Worm (Caenorhabditis elegans) whole organism, early embryonic: ENCODE results near the gene C44B7.5.

Experiments
- B0310.2 ChIP-seq: sonication (generic microtip); optimal IDR thresholded peaks from 2 replicates; lab custom pipeline; 2016; ENCODE audit warnings: mild to moderate bottlenecking, missing genetic modification characterization, missing compliant biosample characterization
- F13C5.2 ChIP-seq: sonication (generic microtip); optimal IDR thresholded peaks from 2 replicates; lab custom pipeline; 2017; ENCODE audit warnings: mild to moderate bottlenecking, missing genetic modification characterization, inconsistent platforms, missing compliant biosample characterization
- aly-1 ChIP-seq: sonication (generic microtip); optimal IDR thresholded peaks from 2 replicates; lab custom pipeline; 2016; ENCODE audit warnings: missing genetic modification characterization, missing compliant biosample characterization
- ama-1 ChIP-seq: fragments of 150-350 bp; optimal IDR thresholded peaks from 2 replicates; lab custom pipeline; 2014
- ceh-13 ChIP-seq: fragments of 200-800 bp; sonication (Bioruptor generic); optimal IDR thresholded peaks from 2 replicates; lab custom pipeline; 2018; ENCODE audit warnings: mild to moderate bottlenecking, missing genetic modification characterization, missing compliant biosample characterization
- ceh-36 ChIP-seq: sonication (generic microtip); optimal IDR thresholded peaks from 2 replicates; lab custom pipeline; 2016; ENCODE audit warnings: missing genetic modification characterization, inconsistent platforms, missing compliant biosample characterization
- ets-7 ChIP-seq: sonication (generic microtip); optimal IDR thresholded peaks from 2 replicates; lab custom pipeline; 2016; ENCODE audit warnings: missing genotype, missing genetic modification characterization, missing compliant biosample characterization
- flt-1 ChIP-seq: fragments of 200-800 bp; sonication (Bioruptor generic); IDR thresholded peaks from 2 replicates; pipeline ENCODE4 v1.3.6; 2022; ENCODE audit warnings: missing genetic modification characterization, missing compliant biosample characterization
- hmbx-1 ChIP-seq: sonication (generic microtip); optimal IDR thresholded peaks from 2 replicates; lab custom pipeline; 2016; ENCODE audit warnings: mild to moderate bottlenecking, missing genetic modification characterization, missing compliant biosample characterization
- hmg-4 ChIP-seq: fragments of 200-800 bp; sonication (Bioruptor generic); optimal IDR thresholded peaks from 2 replicates; lab custom pipeline; 2018; ENCODE audit warnings: mild to moderate bottlenecking, missing genetic modification characterization, missing compliant biosample characterization
- hnd-1 ChIP-seq: sonication (generic microtip); optimal IDR thresholded peaks from 2 replicates; lab custom pipeline; 2016; ENCODE audit warnings: missing genetic modification characterization, missing compliant biosample characterization
- pes-1 ChIP-seq: fragments of 200-800 bp; sonication (Bioruptor generic); IDR thresholded peaks from 2 replicates; pipeline ENCODE4 v1.3.6; 2022; ENCODE audit warnings: missing genetic modification reagents, missing genetic modification characterization, missing compliant biosample characterization
- scrt-1 ChIP-seq: fragments of 200-800 bp; sonication (Bioruptor generic); IDR thresholded peaks from 2 replicates; pipeline ENCODE4 v1.3.6; 2022; ENCODE audit warnings: missing genetic modification characterization, missing compliant biosample characterization
- sea-1 ChIP-seq: fragments of 200-800 bp; sonication (Bioruptor generic); conservative IDR thresholded peaks from 2 replicates; pipeline ENCODE4 v1.3.6; 2022; ENCODE audit warnings: missing genetic modification characterization, missing compliant biosample characterization
- tbx-11 ChIP-seq: fragments of 200-800 bp; sonication (Bioruptor generic); IDR thresholded peaks from 2 replicates; pipeline ENCODE4 v1.3.6; 2022; ENCODE audit warnings: missing genetic modification characterization, missing compliant biosample characterization
- tra-4 ChIP-seq: sonication (generic microtip); optimal IDR thresholded peaks from 2 replicates; lab custom pipeline; 2017; ENCODE audit warnings: missing genetic modification characterization, missing compliant biosample characterization

Gene C44B7.5

DNA sequence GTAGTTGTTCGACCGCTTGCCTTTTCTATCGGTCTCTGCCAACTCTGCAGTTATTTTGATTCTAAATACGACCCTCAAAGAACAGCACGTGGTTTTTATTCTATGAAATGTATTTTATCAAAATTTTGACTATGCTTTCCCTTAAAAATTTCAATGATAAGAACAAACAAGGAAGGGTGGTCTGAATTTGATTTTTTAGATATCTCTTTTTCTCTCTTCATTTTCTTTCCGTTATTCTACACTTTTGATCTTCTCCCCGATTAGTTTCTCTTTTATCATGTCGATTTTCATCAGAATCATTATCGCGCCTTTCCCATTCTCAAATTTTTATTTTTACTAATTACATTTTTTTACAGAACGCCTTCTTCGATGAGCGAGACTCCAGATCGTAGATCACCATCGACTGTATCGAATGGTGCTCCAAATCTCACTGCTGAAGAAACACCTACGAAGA is 27.4 kb downstream of the C44B7.5 start:
- no peak for TF ChIP-seq ceh-36
- 0 out of 2 replicates have a peak, but pooled peaks have one; percentile 8 for TF ChIP-seq scrt-1 (GFP tag; lab: Robert Waterston, UW)
- no peak for TF ChIP-seq hnd-1 (tag; lab: Kevin White, UChicago)

DNA sequence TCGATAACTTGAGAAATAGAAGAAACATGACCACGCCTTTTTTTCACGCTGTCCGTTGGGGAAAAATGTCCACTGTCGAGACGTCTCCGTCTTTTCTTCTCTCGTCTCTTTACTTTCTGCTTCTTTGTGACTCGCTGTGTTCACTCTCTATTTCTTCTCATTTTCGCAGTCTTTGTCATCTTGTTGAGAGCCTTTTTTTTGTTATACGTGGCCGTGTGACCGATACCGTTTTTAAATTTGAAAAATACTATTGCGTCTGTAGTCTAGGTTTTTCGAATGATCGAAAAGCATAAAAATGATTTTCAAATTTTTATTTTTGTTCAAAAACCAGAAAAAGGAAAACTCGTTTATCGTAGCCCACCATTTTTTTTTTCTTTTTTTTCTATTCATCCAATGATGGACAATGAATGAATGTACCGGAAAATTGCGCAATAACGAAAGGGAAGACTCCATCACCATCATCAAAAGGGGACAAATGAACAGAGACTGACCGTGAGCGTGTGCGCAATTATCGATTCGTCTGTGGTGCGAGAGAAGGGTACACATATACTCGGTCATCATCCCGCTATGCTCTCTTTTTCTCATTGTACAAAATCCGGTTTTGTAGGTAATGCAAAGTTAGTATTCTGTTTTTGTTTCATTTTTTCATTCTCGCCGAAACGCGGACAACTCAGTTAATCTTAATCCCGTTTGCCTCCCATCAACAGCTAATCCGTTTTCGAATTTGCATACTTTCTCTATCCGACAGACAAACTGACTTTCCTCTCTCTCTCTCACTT is 28.0 kb downstream of the C44B7.5 start:
- TF ChIP-seq ceh-36 (peak; percentile 89), tbx-11 (GFP tag; lab: Robert Waterston, UW) (no peak), ets-7 (tag; lab: Kevin White, UChicago) (peak; percentile 71)

DNA sequence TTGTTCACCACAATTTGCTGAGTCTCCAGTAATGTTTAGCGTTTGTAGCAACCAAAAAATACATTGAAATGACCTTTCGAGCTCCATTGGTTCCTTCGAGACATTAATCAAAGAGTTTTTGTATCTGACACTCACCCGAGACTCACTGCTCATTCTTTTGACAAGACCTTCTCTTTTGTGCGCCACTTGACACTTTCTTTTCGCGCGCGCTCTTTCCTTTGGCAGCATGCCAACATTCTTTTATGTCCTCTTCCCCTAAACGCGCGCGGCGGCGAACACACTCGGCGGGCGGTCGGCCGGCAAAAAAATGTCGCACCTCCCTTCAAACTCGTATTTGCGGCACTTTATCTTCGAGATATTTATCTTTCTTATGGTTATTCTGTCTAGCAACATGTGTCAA is 28.7 kb downstream of the C44B7.5 start:
- no peak for TF ChIP-seq ceh-13 (GFP tag; lab: Kevin White, UChicago)
- peak; percentile 56; the same call in 1 of the 2 replicates for TF ChIP-seq pes-1 (GFP tag; lab: Robert Waterston, UW)
- peak; percentile 17 for TF ChIP-seq B0310.2 (tag; lab: Kevin White, UChicago)
- TF ChIP-seq tra-4 (tag; lab: Kevin White, UChicago), result no peak
- TF ChIP-seq tbx-11 (GFP tag; lab: Robert Waterston, UW), result no peak
- TF ChIP-seq hmg-4, result no peak
- TF ChIP-seq F13C5.2 (tag; lab: Kevin White, UChicago), result no peak
- no peak for TF ChIP-seq ets-7 (tag; lab: Kevin White, UChicago)
- no peak for TF ChIP-seq scrt-1 (GFP tag; lab: Robert Waterston, UW)
- no peak for TF ChIP-seq hnd-1 (tag; lab: Kevin White, UChicago)

DNA sequence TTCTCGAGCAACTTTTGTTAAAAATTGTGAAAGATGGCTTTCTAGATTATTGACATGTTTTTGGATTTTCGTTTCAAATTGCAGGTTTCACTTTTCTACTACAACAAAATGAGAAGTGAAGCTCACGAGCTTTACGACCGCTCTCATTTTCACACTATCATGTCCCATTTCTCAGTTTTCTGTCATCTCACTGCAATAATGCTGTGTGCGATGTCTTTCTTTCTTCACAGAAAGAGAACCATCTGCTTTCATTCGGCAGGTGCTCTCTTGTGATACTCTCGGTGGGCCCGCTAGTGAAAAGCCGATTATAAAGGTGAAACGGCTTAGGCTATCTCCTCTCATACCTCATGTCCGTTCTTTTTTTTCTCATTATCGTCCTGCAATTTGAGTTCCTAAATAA is 29.2 kb downstream of the C44B7.5 start:
- no peak for TF ChIP-seq pes-1 (GFP tag; lab: Robert Waterston, UW)
- TF ChIP-seq F13C5.2 (tag; lab: Kevin White, UChicago), result no peak
- TF ChIP-seq ama-1 (lab: Kevin White, UChicago), result peak; percentile 30
- TF ChIP-seq ceh-13 (GFP tag; lab: Kevin White, UChicago), result no peak

DNA sequence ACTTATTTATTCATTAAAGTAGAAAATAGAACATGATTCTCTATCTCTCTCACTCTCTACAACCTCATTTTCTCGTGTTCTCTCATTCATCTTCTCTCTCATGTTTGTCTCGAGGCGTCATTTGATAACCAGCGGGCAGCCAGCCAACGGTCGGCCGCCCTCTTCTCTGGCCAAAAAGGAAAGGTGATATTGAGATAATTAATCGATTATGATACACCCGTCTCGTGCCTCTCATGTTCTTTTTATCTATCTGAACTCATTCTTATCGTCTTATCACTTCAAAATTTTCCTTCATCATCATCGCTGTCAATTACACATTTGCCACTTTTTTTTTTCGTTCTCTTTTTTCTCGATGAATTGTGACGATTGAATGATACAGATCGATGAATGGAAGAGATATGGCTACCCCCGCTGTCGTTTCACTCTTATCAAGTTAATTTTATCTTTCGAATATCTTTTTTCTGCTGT is 29.7 kb downstream of the C44B7.5 start:
- TF ChIP-seq hmg-4, result peak; percentile 14
- no peak for TF ChIP-seq flt-1 (GFP tag; lab: Robert Waterston, UW)

DNA sequence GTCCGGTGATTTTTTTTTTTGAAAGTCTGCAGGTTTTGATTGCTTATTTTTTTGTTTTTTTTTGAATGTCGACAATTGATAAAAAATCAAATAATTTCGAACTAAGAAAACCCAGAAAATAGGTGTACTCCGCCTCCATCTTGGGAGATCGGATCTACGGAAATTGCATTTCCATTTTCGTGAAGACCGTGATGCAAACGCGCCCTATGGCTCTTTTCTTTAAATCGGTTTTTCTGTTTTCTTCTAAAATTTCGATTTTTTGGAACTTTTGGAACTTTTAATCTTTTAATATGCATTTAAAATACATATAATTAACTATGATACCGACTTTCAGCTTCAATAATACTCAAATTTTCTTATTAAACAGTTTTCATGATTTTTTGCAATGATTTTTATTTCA is 30.4 kb downstream of the C44B7.5 start:
- TF ChIP-seq hmg-4 (no peak), ceh-13 (GFP tag; lab: Kevin White, UChicago) (no peak), flt-1 (GFP tag; lab: Robert Waterston, UW) (no peak), hmbx-1 (no peak), tra-4 (tag; lab: Kevin White, UChicago) (no peak), ceh-36 (peak; percentile 6), aly-1 (tag; lab: Kevin White, UChicago) (no peak)

DNA sequence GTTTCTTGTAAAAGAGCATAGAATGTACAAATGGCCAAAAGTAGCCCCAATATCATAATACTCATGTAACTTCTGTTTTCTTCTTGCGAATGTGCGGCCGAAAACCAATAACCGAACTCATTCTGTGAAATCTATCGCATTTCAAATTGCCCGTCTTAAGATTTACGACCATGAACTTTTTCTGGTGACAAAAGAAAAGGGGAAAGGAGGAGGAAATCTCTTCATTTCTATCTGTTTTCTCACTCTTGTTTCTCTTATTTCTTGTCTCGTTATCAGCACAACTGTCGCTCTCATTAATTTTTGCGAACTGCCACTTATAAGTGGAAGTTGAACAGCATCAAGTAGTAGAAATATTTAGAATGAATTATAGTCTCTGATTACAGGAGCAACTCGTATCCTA is 31.3 kb downstream of the C44B7.5 start:
- no peak for TF ChIP-seq hnd-1 (tag; lab: Kevin White, UChicago)
- no peak for TF ChIP-seq B0310.2 (tag; lab: Kevin White, UChicago)

DNA sequence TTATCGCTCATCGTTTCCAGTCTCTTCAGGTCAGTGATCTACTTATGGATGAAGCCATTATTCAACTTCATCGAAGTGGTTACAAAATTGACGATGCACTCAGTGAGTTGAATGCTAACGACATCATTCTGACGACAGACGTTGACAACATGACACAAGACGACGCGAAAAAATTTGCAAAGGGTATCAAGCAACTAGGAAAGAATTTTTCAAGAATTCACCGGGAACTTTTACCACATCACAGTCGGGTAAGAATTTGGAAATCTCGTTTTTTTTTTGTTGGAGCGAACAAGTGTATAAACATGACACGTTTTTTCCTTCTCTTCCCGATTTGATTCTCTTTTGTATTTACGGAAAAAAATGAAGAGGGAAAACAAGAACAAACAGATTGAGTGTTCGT is 31.7 kb downstream of the C44B7.5 start:
- TF ChIP-seq tbx-11 (GFP tag; lab: Robert Waterston, UW), result no peak
- no peak for TF ChIP-seq scrt-1 (GFP tag; lab: Robert Waterston, UW)
- no peak for TF ChIP-seq ets-7 (tag; lab: Kevin White, UChicago)
- no peak for TF ChIP-seq flt-1 (GFP tag; lab: Robert Waterston, UW)
- no peak for TF ChIP-seq tra-4 (tag; lab: Kevin White, UChicago)
- no peak for TF ChIP-seq sea-1 (GFP tag; lab: Robert Waterston, UW)
- TF ChIP-seq ceh-13 (GFP tag; lab: Kevin White, UChicago), result no peak
- no peak for TF ChIP-seq ceh-36
- no peak for TF ChIP-seq hnd-1 (tag; lab: Kevin White, UChicago)
- TF ChIP-seq pes-1 (GFP tag; lab: Robert Waterston, UW), result no peak
- TF ChIP-seq F13C5.2 (tag; lab: Kevin White, UChicago), result no peak
- TF ChIP-seq ama-1 (lab: Kevin White, UChicago), result no peak
- no peak for TF ChIP-seq hmg-4

DNA sequence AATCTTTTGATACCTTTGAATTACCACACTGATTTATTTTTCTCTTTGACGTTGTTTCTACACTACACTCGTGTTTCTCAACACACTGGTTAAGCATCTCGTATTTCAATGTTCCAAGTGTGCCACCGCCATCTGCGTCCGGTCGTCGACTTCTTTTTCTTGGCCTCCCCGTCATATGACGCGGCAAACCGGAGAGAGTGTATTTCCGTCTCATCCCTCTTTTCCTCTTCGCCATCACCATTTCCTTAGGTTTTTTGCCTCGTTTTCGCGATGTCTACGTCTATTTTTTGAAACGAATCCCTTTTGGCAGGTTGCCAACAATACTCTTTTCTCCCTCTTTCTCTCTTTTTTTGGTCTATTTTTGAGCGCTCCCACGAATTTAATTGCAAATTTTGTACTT is 33.4 kb downstream of the C44B7.5 start:
- TF ChIP-seq ceh-36 (peak; percentile 40), ama-1 (lab: Kevin White, UChicago) (no peak)
